Worm (Caenorhabditis elegans) whole organism, early embryonic: ENCODE data around the gene srh-213.
"Not testable (repeated sequence)": the region's sequence is repeated elsewhere in the genome, so short reads cannot be mapped to it uniquely, and the experiment has no call there.

Experiments used
- B0310.2 ChIP-seq: sonication (generic microtip); optimal IDR thresholded peaks from 2 replicates; lab custom pipeline; 2016; ENCODE audit warnings: mild to moderate bottlenecking, missing genetic modification characterization, missing compliant biosample characterization
- F13C5.2 ChIP-seq: sonication (generic microtip); optimal IDR thresholded peaks from 2 replicates; lab custom pipeline; 2017; ENCODE audit warnings: mild to moderate bottlenecking, missing genetic modification characterization, inconsistent platforms, missing compliant biosample characterization
- aly-1 ChIP-seq: sonication (generic microtip); optimal IDR thresholded peaks from 2 replicates; lab custom pipeline; 2016; ENCODE audit warnings: missing genetic modification characterization, missing compliant biosample characterization
- ama-1 ChIP-seq: fragments of 150-350 bp; optimal IDR thresholded peaks from 2 replicates; lab custom pipeline; 2014
- ceh-13 ChIP-seq: fragments of 200-800 bp; sonication (Bioruptor generic); optimal IDR thresholded peaks from 2 replicates; lab custom pipeline; 2018; ENCODE audit warnings: mild to moderate bottlenecking, missing genetic modification characterization, missing compliant biosample characterization
- ceh-36 ChIP-seq: sonication (generic microtip); optimal IDR thresholded peaks from 2 replicates; lab custom pipeline; 2016; ENCODE audit warnings: missing genetic modification characterization, inconsistent platforms, missing compliant biosample characterization
- ets-7 ChIP-seq: sonication (generic microtip); optimal IDR thresholded peaks from 2 replicates; lab custom pipeline; 2016; ENCODE audit warnings: missing genotype, missing genetic modification characterization, missing compliant biosample characterization
- flt-1 ChIP-seq: fragments of 200-800 bp; sonication (Bioruptor generic); IDR thresholded peaks from 2 replicates; pipeline ENCODE4 v1.3.6; 2022; ENCODE audit warnings: missing genetic modification characterization, missing compliant biosample characterization
- hmbx-1 ChIP-seq: sonication (generic microtip); optimal IDR thresholded peaks from 2 replicates; lab custom pipeline; 2016; ENCODE audit warnings: mild to moderate bottlenecking, missing genetic modification characterization, missing compliant biosample characterization
- hmg-4 ChIP-seq: fragments of 200-800 bp; sonication (Bioruptor generic); optimal IDR thresholded peaks from 2 replicates; lab custom pipeline; 2018; ENCODE audit warnings: mild to moderate bottlenecking, missing genetic modification characterization, missing compliant biosample characterization
- hnd-1 ChIP-seq: sonication (generic microtip); optimal IDR thresholded peaks from 2 replicates; lab custom pipeline; 2016; ENCODE audit warnings: missing genetic modification characterization, missing compliant biosample characterization
- pes-1 ChIP-seq: fragments of 200-800 bp; sonication (Bioruptor generic); IDR thresholded peaks from 2 replicates; pipeline ENCODE4 v1.3.6; 2022; ENCODE audit warnings: missing genetic modification reagents, missing genetic modification characterization, missing compliant biosample characterization
- scrt-1 ChIP-seq: fragments of 200-800 bp; sonication (Bioruptor generic); IDR thresholded peaks from 2 replicates; pipeline ENCODE4 v1.3.6; 2022; ENCODE audit warnings: missing genetic modification characterization, missing compliant biosample characterization
- sea-1 ChIP-seq: fragments of 200-800 bp; sonication (Bioruptor generic); conservative IDR thresholded peaks from 2 replicates; pipeline ENCODE4 v1.3.6; 2022; ENCODE audit warnings: missing genetic modification characterization, missing compliant biosample characterization
- tbx-11 ChIP-seq: fragments of 200-800 bp; sonication (Bioruptor generic); IDR thresholded peaks from 2 replicates; pipeline ENCODE4 v1.3.6; 2022; ENCODE audit warnings: missing genetic modification characterization, missing compliant biosample characterization
- tbx-37 ChIP-seq: fragments of 200-800 bp; sonication (Bioruptor generic); conservative IDR thresholded peaks from 2 replicates; pipeline ENCODE4 v1.3.6; 2022; ENCODE audit warnings: missing genetic modification reagents, missing genetic modification characterization, missing compliant biosample characterization
- tra-4 ChIP-seq: sonication (generic microtip); optimal IDR thresholded peaks from 2 replicates; lab custom pipeline; 2017; ENCODE audit warnings: missing genetic modification characterization, missing compliant biosample characterization

The srh-213 gene

DNA sequence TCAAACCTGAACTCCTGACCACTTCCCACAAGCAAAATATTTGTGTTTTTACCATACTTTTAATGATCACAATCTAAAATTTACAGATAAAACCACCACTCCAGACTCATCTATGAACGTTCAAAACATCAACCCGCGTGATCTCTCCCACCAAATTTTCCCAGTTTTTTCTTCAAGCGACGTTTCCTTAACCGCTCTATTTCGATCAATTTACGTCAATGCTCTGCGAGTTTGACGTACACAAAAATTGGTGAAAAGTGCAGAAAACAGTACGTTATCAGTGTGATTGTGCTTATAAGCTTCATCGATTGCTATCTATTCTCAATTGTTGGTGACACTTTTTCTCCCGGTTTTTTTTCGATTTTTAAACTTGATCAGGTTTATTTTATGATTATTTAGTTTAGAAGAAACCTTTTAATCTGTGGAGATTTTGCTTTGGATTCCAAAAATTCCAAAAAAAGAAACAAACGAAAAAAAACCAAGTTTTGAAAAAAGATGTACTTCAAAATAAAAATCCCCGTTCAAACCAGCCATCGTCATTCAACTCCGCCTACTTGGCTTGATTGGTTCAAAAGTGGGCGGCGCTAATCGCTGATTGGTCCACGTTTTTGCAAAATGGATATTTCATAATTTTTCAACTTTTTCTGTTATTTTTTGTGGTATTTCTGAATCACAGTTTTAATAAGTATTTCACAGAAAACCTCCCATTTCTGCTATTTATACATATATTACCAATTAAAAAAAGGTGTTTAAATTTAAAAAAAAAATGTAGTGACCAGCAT, 37.6 kb upstream of the srh-213 start:
- TF ChIP-seq pes-1 (GFP tag; lab: Robert Waterston, UW) (no peak), hmg-4 (GFP tag; lab: Kevin White, UChicago) (no peak), hmbx-1 (tag; lab: Kevin White, UChicago) (no peak), tra-4 (tag; lab: Kevin White, UChicago) (no peak)

DNA sequence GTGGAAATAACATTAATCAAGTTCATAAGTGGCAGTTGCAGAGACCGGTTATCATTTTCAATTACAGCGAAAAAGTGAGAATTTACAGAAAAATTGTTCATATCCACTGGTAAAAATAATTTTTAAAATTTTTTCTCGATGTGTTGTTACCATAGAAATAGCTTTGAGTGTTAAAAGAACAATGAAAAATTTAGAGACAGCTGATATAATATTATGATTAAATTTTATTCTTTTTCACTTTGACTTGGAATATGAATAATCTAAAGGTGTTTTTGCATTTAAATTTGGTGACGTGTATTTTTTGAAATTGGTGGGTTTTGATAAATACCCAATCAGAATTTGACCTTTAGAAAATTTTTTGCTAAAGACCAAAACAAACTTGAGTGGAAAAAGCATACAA, 36.8 kb upstream of the srh-213 start, which contains the start of gene F59B1.6:
Gene F59B1.6 (minus strand): TSS at position 101 of the 400 bp plus-strand sequence.
- TF ChIP-seq hmg-4 (GFP tag; lab: Kevin White, UChicago) (no peak), hmbx-1 (tag; lab: Kevin White, UChicago) (no peak), ama-1 (lab: Kevin White, UChicago) (no peak), ceh-13 (GFP tag; lab: Kevin White, UChicago) (no peak), flt-1 (GFP tag; lab: Robert Waterston, UW) (no peak), tbx-37 (no peak), ceh-36 (no peak), hnd-1 (tag; lab: Kevin White, UChicago) (no peak), B0310.2 (tag; lab: Kevin White, UChicago) (no peak), pes-1 (GFP tag; lab: Robert Waterston, UW) (no peak), sea-1 (GFP tag; lab: Robert Waterston, UW) (no peak), tbx-11 (GFP tag; lab: Robert Waterston, UW) (no peak), scrt-1 (GFP tag; lab: Robert Waterston, UW) (no peak), aly-1 (no peak), tra-4 (tag; lab: Kevin White, UChicago) (no peak), ets-7 (tag; lab: Kevin White, UChicago) (no peak), F13C5.2 (tag; lab: Kevin White, UChicago) (no peak)

DNA sequence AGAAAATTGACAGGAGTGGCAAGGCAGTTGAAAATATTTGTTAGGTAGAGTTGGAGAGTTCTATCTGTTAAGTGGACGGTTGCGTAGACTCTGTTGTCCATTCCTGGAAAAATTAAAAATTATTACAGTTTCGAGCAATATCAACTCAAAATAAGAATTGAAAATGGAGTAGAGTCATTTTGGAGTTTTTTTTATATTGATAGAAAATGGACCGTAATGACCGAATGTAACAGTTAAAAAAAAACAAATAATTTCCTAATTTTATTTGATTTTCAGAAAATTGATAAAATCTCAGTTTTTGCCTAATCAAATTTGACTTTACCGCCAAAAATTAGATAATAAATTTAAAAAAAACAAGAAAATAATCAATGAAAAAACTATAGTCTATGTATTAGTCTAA, 32.1 kb upstream of the srh-213 start, which contains the start of gene F59B1.4:
Gene F59B1.4 (minus strand): TSS at position 101 of the 400 bp plus-strand sequence.
- TF ChIP-seq hmg-4 (GFP tag; lab: Kevin White, UChicago) (no peak), tbx-11 (GFP tag; lab: Robert Waterston, UW) (no peak), ets-7 (tag; lab: Kevin White, UChicago) (no peak), B0310.2 (tag; lab: Kevin White, UChicago) (no peak), flt-1 (GFP tag; lab: Robert Waterston, UW) (no peak), ama-1 (lab: Kevin White, UChicago) (no peak), ceh-13 (GFP tag; lab: Kevin White, UChicago) (no peak), hnd-1 (tag; lab: Kevin White, UChicago) (no peak), scrt-1 (GFP tag; lab: Robert Waterston, UW) (no peak), aly-1 (no peak), F13C5.2 (tag; lab: Kevin White, UChicago) (no peak), ceh-36 (no peak), hmbx-1 (tag; lab: Kevin White, UChicago) (no peak), tbx-37 (no peak), pes-1 (GFP tag; lab: Robert Waterston, UW) (no peak), sea-1 (GFP tag; lab: Robert Waterston, UW) (no peak)

DNA sequence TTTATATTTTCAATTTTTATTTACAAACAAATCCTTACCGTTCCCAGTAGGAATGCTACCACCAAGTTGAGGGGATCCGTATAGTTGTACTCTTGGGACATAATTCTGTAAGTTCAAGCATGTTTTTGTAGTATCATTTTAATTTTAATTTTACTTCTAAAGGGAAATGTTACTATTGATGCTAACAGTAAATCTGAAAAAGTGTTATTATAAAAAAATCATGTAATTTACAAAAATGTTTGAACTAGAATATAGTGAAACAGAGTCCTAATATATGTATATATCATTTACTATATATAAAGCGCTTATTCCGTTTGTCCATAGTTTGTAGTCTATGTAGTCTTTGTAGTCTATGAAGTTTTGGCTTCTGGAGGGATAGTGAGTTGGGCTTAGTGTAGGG, 25.8 kb upstream of the srh-213 start, which contains the start of gene srx-93:
Gene srx-93 (minus strand): TSS at position 101 of the 400 bp plus-strand sequence.
- not testable (repeated sequence) for TF ChIP-seq tra-4 (tag; lab: Kevin White, UChicago); B0310.2 (tag; lab: Kevin White, UChicago); scrt-1 (GFP tag; lab: Robert Waterston, UW)

- no peak for TF ChIP-seq tra-4 (tag; lab: Kevin White, UChicago)
- TF ChIP-seq pes-1 (GFP tag; lab: Robert Waterston, UW) = no peak
- TF ChIP-seq B0310.2 (tag; lab: Kevin White, UChicago) = no peak
- TF ChIP-seq tbx-37 = no peak
- no peak for TF ChIP-seq ceh-36
- TF ChIP-seq F13C5.2 (tag; lab: Kevin White, UChicago) = no peak
- no peak for TF ChIP-seq hmg-4 (GFP tag; lab: Kevin White, UChicago)
- no peak for TF ChIP-seq hnd-1 (tag; lab: Kevin White, UChicago)
- TF ChIP-seq flt-1 (GFP tag; lab: Robert Waterston, UW) = no peak
- TF ChIP-seq ama-1 (lab: Kevin White, UChicago) = no peak
- no peak for TF ChIP-seq sea-1 (GFP tag; lab: Robert Waterston, UW)
- no peak for TF ChIP-seq ceh-13 (GFP tag; lab: Kevin White, UChicago)
- TF ChIP-seq tbx-11 (GFP tag; lab: Robert Waterston, UW) = no peak
Observed at ce11 chrV:3616844-3617243, 22.0 kb upstream of the srh-213 start.

DNA sequence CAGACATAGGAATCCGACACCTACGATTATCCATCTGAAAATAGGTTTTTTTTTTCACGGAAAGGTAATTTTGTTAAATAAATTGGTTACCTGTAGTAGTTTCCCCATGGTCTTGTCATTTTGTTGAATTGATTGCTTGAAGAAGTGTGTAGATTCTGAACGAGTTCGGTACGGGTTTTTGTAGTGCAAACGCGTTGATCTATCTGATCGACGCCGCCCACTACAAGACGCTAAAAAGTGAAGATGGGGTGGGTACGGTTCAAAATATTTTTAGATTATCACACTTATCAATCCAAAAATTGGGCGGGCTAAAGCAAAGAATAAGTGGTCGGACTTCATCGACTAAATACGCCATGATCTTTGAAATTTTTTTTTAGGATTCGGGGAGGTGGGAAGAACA, 19.6 kb upstream of the srh-213 start, which contains the start of gene T22F3.11:
Gene T22F3.11 (minus strand): TSS at position 157 of the 400 bp plus-strand sequence.
- TF ChIP-seq B0310.2 (tag; lab: Kevin White, UChicago) (no peak), tbx-11 (GFP tag; lab: Robert Waterston, UW) (no peak), hnd-1 (tag; lab: Kevin White, UChicago) (no peak), ceh-13 (GFP tag; lab: Kevin White, UChicago) (no peak), tbx-37 (no peak), ama-1 (lab: Kevin White, UChicago) (no peak), ets-7 (tag; lab: Kevin White, UChicago) (no peak), aly-1 (no peak), ceh-36 (no peak), flt-1 (GFP tag; lab: Robert Waterston, UW) (no peak), pes-1 (GFP tag; lab: Robert Waterston, UW) (no peak), hmg-4 (GFP tag; lab: Kevin White, UChicago) (no peak), tra-4 (tag; lab: Kevin White, UChicago) (no peak), hmbx-1 (tag; lab: Kevin White, UChicago) (no peak), scrt-1 (GFP tag; lab: Robert Waterston, UW) (no peak), sea-1 (GFP tag; lab: Robert Waterston, UW) (no peak), F13C5.2 (tag; lab: Kevin White, UChicago) (no peak)
